Fruit fly (Drosophila melanogaster) whole organism, embryonic: ENCODE data around the gene CG6791.

Source experiments
- Awh ChIP-seq: fragments of 200-800 bp; sonication (Bioruptor generic); IDR thresholded peaks from 2 replicates; pipeline ENCODE4, ENCODE4 v1.3.6; 2022; ENCODE audit warnings: missing biosample characterization, missing genetic modification characterization
- CG10543 ChIP-seq: fragments of 200-800 bp; sonication (Bioruptor generic); optimal IDR thresholded peaks from 3 replicates; lab custom pipeline; 2017; ENCODE audit warnings: missing biosample characterization, mild to moderate bottlenecking, missing genetic modification characterization, moderate library complexity
- Gug ChIP-seq: fragments of 200-800 bp; sonication (Bioruptor generic); IDR thresholded peaks from 4 replicates; pipeline ENCODE4 v1.3.6; 2022; ENCODE audit warnings: missing biosample characterization, missing genetic modification characterization
- MTF-1 ChIP-seq: fragments of 200-800 bp; sonication (Bioruptor generic); optimal IDR thresholded peaks from 2 replicates; lab custom pipeline; 2018; ENCODE audit warnings: missing biosample characterization, mild to moderate bottlenecking, missing genetic modification characterization, borderline replicate concordance
- Scr ChIP-seq: fragments of 200-800 bp; sonication (Bioruptor generic); IDR thresholded peaks from 2 replicates; pipeline ENCODE4 v1.3.6; 2022; ENCODE audit warnings: missing biosample characterization, missing genetic modification characterization; ENCODE audit not compliant: partially characterized antibody
- Usf ChIP-seq: fragments of 200-800 bp; sonication (Bioruptor generic); optimal IDR thresholded peaks from 2 replicates; lab custom pipeline; 2017; ENCODE audit warnings: missing genotype, missing biosample characterization, missing genetic modification characterization
- ara ChIP-seq: fragments of 200-800 bp; sonication (Bioruptor generic); IDR thresholded peaks from 2 replicates; pipeline ENCODE4 v1.3.6; 2022; ENCODE audit warnings: missing biosample characterization, missing genetic modification characterization
- bigmax ChIP-seq: fragments of 200-800 bp; sonication (Bioruptor generic); optimal IDR thresholded peaks from 2 replicates; lab custom pipeline; 2018; ENCODE audit warnings: missing biosample characterization, mild to moderate bottlenecking, missing genetic modification characterization
- danr ChIP-seq: fragments of 200-800 bp; sonication (Bioruptor generic); IDR thresholded peaks from 2 replicates; pipeline ENCODE4 v1.3.6; 2022; ENCODE audit warnings: missing biosample characterization, missing genetic modification characterization
- hth ChIP-seq: fragments of >200 bp; optimal IDR thresholded peaks from 2 replicates; lab custom pipeline; 2017; ENCODE audit warnings: inconsistent platforms
- klu ChIP-seq: fragments of 200-800 bp; sonication (Bioruptor generic); IDR thresholded peaks from 2 replicates; pipeline ENCODE4 v1.3.6; 2022; ENCODE audit warnings: missing biosample characterization, missing genetic modification characterization
- phol ChIP-seq: fragments of 200-800 bp; sonication (Bioruptor generic); optimal IDR thresholded peaks from 3 replicates; lab custom pipeline; 2018; ENCODE audit warnings: missing biosample characterization, mild to moderate bottlenecking, missing genetic modification characterization, moderate library complexity
- repo ChIP-seq: fragments of 200-800 bp; sonication (Bioruptor generic); optimal IDR thresholded peaks from 2 replicates; lab custom pipeline; 2016; ENCODE audit warnings: missing biosample characterization, missing genetic modification characterization
- wdn ChIP-seq: fragments of 200-800 bp; sonication (Bioruptor generic); IDR thresholded peaks from 2 replicates; pipeline ENCODE4 v1.3.6; 2022; ENCODE audit warnings: missing biosample characterization, missing genetic modification characterization

DNA sequence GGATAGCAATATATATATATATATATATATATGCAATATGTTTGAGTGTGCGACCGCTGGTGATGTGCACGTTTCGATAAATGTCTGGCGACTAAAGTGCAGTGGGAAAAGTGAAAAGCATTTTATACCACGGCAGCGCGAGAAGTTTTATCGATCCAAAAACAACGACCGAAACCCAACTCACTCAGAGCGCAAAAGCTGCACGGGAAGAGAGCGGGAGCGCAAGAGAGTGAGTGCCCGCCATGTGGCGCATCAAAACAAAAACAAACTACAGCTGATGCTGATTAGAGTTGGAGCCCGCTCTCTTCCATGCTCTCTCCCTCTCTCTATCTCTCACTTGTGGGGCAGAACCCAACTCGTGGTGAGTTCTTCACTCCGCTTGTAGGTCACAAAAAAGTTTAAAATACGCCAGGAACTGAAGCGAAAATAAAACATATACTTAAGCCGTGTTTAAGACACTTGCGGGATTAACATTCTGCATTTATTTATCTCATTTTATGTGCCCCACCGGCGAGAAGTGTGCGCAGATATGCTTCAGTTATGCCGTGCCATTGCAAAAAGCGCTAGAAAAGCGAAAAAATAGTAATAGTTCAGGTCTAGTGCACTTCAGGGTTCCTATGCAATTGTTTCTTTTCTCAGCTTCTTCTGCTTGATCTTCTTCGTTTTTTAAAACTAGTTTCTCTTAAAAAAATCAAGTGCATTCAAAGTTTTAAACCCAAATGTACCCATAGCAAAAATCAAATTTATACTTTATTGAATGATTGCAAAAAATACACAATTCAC, 14.9 kb upstream of the CG6791 start:
- TF ChIP-seq MTF-1 (GFP tag; lab: Kevin White, UChicago) (peak; percentile 25), Gug (GFP tag; lab: Robert Waterston, UW) (no peak), klu (no peak), hth (lab: Kevin White, UChicago) (no peak), Awh (GFP tag; lab: Robert Waterston, UW) (0 out of 2 replicates have a peak, but pooled peaks have one; percentile 26), CG10543 (GFP tag; lab: Kevin White, UChicago) (no peak), phol (tag; lab: Kevin White, UChicago) (no peak), ara (no peak), danr (GFP tag; lab: Robert Waterston, UW) (no peak), wdn (no peak), Usf (no peak), Scr (GFP tag; lab: Robert Waterston, UW) (no peak), repo (GFP tag; lab: Kevin White, UChicago) (no peak), bigmax (GFP tag; lab: Kevin White, UChicago) (no peak)
